Fruit fly (Drosophila melanogaster) S2 (cell line): ENCODE measurements around the gene Coq6.

Source experiments
- CG8478 ChIP-seq: fragments of >200 bp; optimal IDR thresholded peaks from 2 replicates; lab custom pipeline; 2018
- CTCF ChIP-seq, 2 experiments: fragments of >200 bp; optimal IDR thresholded peaks; 2 replicates each; lab custom pipeline; 2018

Coq6 gene

DNA sequence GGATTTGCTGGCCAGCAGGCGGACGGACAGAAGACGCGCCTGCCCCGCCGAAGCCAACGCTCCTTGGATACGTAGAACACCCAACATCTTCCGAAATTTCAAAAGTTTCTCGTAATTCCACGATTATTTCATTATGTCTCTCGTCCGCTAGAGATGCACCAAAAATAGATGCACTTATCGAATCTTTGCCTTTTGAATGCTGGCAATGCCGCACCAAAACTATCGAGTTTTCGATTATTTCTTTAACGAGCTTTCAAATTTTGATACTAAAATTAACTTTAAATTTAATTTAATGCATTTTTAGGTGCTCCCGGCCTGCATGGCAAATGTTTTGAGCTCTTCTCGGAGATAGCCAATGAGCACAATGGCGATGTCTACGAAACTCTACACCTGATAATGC lies at the start of gene Coq6:
Gene Coq6 (minus strand): TSS at position 163 of the 400 bp plus-strand sequence.
- TF ChIP-seq CTCF (optimal IDR thresholded peaks at IDR 0.05; lab: Kevin White, UChicago) (no peak), CG8478 (lab: Kevin White, UChicago) (no peak)

DNA sequence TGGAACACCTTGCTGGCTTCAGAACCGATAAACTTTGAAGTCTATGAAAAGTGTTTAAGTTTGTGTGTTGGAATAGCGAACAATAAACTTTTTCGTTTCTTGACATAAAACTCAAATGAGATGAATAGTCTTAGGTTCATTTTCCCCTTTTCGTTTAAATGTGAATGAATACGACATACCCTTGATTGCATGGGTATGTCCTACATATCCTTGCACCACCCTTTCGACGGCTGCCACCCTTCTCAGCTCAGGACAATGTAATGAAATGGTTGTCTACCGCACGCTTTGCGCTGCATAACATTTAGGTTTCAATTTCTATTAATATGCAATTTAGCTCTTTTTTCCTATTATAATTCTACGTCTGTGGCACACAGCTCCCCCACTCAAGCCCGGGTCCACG lies 49.0 kb upstream of the Coq6 start, which contains the start of gene CG14011:
Gene CG14011 (minus strand): TSS at position 101 of the 400 bp plus-strand sequence.
- TF ChIP-seq CTCF (optimal IDR thresholded peaks at IDR 0.05; lab: Kevin White, UChicago) = no peak
- no peak for TF ChIP-seq CG8478 (lab: Kevin White, UChicago)

DNA sequence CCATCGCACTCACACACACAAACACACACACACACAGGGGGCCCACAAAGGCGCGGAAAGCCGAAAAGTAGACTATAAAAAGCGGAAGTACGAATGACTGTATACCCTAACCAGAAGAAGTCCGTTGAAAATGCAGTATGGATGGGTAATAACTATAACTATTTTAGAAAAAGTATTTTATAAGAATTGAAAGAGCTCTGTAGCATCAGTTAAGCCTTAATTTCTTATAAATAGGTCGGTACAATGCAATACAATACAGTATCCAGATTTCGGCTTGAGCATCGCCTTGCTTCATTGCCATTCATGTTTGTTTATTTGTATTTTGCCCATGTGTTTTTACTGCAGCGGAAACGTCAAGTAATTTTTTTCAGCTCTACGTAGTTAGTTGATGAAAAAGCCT lies 37.5 kb upstream of the Coq6 start:
- no peak for TF ChIP-seq CG8478 (lab: Kevin White, UChicago)
- TF ChIP-seq CTCF (optimal IDR thresholded peaks at IDR 0.05; lab: Kevin White, UChicago) = no peak

DNA sequence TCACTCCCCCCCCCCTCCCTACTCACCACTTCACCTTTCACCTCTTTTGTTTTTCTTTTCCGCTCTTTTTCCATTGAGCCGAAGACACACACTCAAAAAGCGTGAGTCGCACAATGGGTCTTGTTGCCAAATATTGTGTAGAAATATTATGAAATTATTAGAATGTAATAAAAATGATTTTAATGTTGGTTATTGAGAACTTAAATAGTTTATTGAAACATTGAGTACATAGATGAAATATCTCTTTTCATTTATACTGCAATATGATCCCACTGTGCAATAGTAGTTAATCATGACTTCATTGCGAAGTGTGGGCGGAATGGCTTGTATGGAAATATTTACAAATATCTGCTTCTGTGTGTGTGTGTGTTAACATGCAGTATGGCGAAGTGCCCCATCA lies 35.1 kb upstream of the Coq6 start:
- TF ChIP-seq CG8478 (lab: Kevin White, UChicago) (no peak), CTCF (optimal IDR thresholded peaks at IDR 0.05; lab: Kevin White, UChicago) (no peak)

DNA sequence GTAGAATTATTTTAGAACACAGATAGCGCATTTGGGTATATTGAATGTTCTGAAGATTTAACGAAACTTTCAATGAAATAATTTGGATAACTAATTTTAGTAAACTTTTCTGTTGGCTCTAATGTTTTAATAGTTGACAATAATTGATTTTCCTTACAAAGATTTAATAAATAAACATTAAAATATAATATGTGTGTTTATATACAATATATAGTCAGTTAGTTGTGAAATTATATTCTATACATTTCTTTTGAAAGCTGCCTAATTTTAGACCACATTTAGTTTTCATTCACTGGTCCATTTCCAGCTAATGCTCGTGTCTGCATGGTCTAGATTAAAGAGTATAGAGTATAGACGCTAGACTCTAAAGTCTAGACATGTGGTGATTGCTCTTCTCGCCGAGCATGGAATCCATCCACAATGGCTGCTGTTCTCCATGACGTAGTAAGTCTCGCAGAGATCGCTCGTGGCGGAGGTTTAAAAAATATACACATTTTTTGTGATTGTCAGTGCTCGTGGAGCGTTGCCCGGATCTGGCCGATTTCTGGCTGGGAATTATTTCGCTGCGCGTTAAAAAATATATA lies 26.9 kb upstream of the Coq6 start, which contains the start of gene GluRIIB:
Gene GluRIIB (plus strand): TSS at position 534 of the 584 bp plus-strand sequence.
- TF ChIP-seq CTCF (optimal IDR thresholded peaks at IDR 0.05; lab: Kevin White, UChicago) = no peak
- no peak for TF ChIP-seq CG8478 (lab: Kevin White, UChicago)

DNA sequence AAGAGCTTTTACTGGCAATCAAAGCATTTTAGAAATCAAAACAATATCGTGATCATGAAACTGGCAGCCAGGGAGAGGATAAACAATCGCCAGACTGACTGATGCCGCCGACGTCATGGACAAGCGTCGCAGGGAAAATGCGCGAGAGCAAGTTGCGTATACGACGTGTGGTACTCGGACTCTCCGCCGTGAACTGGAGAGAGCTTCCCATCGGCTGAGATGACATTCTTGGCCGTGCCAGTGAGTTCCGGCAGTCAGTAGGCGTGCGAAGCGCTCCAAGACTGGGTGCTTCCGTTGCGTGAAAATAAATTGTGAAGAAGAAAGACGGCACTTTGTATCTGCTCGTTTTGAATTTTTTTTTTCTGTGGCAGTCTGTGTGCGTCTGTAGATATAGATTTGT lies 22.8 kb upstream of the Coq6 start, which contains the start of gene GluRIIA:
Gene GluRIIA (plus strand): TSS at position 255 of the 400 bp plus-strand sequence.
- TF ChIP-seq CG8478 (lab: Kevin White, UChicago) (no peak), CTCF (optimal IDR thresholded peaks at IDR 0.05; lab: Kevin White, UChicago) (no peak)

DNA sequence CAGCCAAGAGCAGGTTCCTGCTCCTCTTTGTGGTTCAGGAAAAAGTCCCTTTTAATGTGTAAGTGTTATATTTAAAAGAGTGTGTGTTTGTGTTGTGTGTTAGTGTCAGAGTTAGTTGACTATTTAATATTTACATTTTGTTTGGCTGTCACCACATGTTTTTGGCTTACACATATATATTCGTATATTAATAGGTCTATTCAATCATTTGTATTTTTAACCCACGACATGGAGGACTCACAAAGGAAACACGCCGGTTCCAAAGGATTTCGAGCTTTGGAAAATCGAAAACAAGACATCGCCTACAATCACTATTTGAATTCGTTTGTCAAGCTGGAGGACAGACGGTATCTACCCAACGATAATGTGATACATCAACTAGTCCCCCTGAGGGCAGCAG lies 21.7 kb upstream of the Coq6 start, which contains the start of the genes CG14013 and CG14017:
Gene CG14013 (minus strand): TSS at position 101 of the 400 bp plus-strand sequence.
Gene CG14017 (plus strand): TSS at position 148 of the 400 bp plus-strand sequence.
- no peak for TF ChIP-seq CG8478 (lab: Kevin White, UChicago)
- no peak for TF ChIP-seq CTCF (optimal IDR thresholded peaks at IDR 0.05; lab: Kevin White, UChicago)

DNA sequence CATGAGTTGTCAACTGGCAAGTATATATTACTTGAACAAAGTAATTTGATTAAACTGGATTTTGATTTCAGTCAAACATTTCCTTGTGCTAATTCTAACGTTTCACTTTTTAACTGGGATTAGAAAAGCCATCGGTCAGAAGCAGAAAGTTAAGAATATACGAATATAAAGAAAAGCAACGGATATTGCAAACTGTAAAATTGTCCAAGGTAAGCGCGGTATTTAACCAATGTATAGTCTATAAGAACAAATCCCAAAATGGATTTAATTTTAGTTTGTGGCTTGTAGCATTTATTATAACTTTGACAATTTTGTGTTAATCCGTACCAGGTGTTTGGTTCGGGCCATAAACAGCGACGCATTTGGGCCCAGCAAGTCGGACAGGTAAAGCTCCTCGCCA lies 19.5 kb upstream of the Coq6 start, which contains the start of gene CG18269:
Gene CG18269 (plus strand): TSS at position 301 of the 400 bp plus-strand sequence.
- TF ChIP-seq CTCF (optimal IDR thresholded peaks at IDR 0.05; lab: Kevin White, UChicago) = no peak
- no peak for TF ChIP-seq CG8478 (lab: Kevin White, UChicago)

DNA sequence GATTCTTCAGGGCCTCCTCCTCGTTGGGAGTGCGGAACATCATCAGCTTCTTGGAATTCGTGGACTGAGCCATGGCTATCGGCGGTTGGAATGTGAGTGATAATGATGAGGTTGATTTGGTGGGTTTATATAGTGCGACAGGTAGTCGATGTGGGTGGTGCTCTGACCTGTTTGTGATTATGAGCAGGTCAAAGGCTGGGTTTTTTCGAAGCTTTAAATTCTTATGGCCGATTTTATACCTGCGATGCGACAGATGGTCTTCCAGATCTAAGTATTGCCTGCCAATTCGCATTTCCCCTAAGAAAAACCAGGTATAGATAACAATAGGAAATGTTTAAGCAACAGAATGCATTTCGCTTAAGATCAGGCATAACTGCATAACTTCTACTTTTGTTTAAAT lies 18.7 kb upstream of the Coq6 start, which contains the start of gene CG14014:
Gene CG14014 (minus strand): TSS at position 101 of the 400 bp plus-strand sequence.
- no peak for TF ChIP-seq CTCF (optimal IDR thresholded peaks at IDR 0.05; lab: Kevin White, UChicago)
- TF ChIP-seq CG8478 (lab: Kevin White, UChicago) = no peak

DNA sequence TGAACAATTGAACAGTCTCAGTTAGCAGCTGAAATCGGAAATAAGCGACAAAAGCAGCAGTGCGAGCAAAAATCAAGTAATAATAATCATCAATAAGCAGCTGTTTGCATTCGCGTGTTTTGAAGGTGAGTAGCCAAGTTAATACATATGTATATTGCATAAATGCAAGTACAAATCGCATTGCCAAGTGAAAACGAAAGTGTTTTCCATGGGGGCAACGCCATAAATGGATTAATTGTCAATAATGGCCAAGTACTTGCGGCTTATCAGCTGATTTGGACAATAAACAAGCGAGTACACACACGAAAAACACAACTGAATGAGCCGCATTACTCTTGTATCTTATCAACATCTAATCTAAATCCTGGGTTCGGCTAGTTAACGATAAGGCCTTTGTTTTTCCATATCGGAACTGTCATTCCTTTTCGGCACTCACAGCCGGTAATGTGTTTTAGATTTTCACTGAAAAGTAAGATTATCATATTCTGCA lies 15.3 kb upstream of the Coq6 start:
- no peak for TF ChIP-seq CTCF (optimal IDR thresholded peaks at IDR 0.05; lab: Kevin White, UChicago)
- no peak for TF ChIP-seq CG8478 (lab: Kevin White, UChicago)

DNA sequence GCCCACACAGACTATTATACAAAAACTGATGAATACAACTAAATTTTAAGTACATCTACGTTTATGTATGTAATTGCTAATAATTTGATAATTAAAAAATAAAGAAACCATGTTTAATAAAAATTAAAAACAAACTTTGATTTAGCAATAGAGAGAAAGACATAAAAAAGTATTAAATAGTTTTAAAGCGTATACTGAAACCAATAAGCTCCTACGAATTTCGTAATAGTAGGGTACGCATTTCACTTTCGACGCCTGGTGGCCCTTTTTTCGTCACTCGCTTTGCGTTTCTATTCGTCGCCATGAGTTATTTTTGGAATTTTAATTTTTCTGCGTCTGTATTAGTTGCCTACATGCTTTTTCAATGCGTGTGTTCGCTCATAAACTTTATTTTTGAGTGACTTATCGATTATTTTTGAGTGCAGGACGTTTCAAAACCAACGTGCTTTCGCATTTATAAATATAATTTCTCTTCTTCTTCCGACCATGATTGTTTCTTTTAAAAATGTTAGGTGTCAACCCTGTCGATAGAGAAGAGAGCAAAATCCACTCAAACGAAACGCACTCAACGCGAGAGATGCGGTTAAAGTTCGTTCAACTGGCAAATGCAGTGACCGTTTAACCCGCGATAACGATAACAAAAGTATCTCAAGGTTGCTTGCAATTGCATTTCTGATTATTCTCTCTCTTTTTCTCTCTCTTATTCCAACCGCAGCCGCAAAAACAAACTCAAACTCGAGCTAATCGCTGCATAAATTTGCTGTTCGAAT lies 14.7 kb upstream of the Coq6 start, which contains the start of gene Oscillin:
Gene Oscillin (plus strand): TSS at position 569 of the 770 bp plus-strand sequence.
- no peak for TF ChIP-seq CTCF (optimal IDR thresholded peaks at IDR 0.05; lab: Kevin White, UChicago)
- no peak for TF ChIP-seq CG8478 (lab: Kevin White, UChicago)

DNA sequence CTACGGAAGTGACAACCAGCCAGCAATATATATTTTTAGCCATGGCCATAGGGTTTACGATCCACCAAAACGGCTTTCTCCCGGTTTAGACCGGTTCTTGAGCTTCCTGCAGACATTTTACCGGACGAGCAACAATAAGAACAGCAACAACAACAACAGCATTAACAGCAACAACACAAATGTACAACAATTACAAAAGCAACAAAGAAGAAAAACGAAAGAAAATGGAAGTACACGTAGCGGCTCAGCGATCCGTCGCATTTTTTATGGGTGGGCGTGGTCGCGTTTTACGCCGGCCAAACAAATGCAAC lies 14.1 kb upstream of the Coq6 start:
- TF ChIP-seq CTCF (optimal IDR thresholded peaks at IDR 0.05; lab: Kevin White, UChicago) (no peak), CG8478 (lab: Kevin White, UChicago) (no peak)

DNA sequence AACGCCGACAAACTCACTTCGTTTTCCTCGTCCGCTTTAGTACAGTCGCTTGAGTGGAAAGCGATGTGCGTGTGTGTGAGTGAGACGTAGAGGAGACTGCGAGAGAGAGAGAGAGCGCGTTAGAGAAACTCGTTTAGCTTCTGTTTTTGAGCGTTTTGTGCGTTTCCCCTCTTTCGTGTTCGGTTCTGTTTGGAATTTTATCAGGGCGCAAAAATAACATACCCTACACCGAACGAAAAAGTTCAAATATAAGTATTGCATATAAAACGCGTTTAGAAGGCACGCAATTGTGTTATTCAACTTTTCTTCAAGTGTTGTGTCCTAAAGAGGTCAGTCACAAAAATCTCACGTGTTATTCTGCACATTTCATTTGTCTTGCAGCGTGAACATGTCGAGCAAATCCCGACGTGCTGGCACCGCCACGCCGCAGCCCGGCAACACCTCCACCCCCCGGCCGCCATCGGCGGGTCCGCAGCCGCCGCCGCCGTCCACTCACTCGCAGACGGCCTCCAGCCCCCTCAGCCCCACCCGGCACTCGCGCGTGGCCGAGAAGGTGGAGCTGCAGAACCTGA lies 11.0 kb upstream of the Coq6 start:
- no peak for TF ChIP-seq CG8478 (lab: Kevin White, UChicago)

DNA sequence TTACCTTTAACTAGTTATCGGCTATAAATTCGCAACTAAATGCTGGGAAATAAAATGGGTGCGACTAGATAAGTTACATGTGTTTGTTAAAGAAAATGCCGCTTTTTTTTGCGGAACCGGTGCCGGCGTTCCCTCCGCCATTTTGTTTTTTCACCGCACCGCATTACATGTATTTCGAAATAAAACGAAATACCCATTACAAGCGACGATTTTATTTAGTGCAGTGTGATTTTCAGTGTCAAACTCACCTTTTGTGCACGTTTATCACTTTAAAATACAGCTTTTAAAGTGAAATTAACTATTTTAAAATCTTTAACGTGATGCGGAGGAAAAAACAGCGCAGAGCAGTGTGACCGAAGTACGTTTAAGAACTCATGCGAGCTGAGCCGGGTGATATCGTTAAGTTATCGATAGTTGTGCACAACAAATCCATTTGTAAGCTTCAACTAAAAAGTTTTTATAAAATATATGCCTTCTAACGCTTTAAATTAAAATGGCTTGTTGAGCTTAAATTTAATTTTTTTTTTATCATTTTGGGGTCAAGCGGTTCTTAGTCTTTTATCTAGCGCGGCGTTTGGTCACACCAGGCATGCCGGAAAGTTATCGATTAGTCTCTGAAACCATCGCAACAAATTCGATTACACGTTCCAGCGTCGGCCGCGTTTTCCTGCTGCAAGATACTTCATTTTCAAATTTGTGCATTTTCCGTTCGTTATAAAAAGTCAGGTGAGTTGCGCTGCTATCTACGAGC lies 10.1 kb upstream of the Coq6 start, which contains the start of the genes Hel25E and Lam:
Gene Hel25E (minus strand): TSS at position 380 of the 751 bp plus-strand sequence.
Gene Lam (plus strand): TSS at position 546 of the 751 bp plus-strand sequence.
- TF ChIP-seq CG8478 (lab: Kevin White, UChicago) (no peak), CTCF (optimal IDR thresholded peaks at IDR 0.05; lab: Kevin White, UChicago) (no peak)
